Fruit fly (Drosophila melanogaster): ENCODE data around the gene Dmtn.

DNA sequence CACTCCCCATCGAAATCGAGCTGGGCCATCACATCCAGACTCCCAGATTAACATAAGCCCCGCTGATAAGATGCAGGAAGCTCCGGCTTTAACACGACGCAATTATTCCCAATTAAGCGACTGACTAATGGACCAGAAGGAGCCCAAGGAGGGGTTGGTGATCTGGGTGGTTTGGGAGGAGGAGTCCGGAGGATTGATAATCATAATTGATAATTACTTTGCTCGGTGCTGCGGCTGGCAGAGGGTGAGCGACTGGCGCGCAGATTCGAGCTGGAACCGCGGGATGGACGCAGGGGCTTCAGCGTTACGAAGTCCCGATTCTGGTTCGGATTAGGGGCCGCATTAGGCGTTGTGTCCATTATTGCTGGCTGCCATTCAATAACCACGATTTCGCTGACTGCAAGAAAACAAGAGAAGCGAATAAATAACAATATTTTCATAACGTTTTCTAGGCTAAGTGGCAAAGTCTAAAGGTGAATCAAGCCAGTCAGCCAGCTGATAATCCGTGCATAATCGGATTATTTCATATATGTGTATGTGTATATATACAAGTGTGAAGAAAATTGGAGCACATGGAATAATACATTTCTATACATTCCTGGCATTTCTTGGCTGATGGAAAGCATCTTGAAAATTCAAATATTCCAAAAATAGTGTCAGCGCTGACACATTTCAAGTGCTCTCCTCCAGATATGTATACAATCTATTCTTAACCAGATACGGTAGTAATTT lies 12.0 kb downstream of the Dmtn start:
- TF ChIP-seq psq (optimal IDR thresholded peaks at IDR 0.05) (no peak), h (optimal IDR thresholded peaks at IDR 0.05) (no peak), Myc (optimal IDR thresholded peaks at IDR 0.05) (no peak), insv (optimal IDR thresholded peaks at IDR 0.05) (no peak), ttk (optimal IDR thresholded peaks at IDR 0.05) (no peak), Sin3A (optimal IDR thresholded peaks at IDR 0.05) (no peak)
